Worm (Caenorhabditis elegans): Measurements from ENCODE around the gene grl-11.
A peak's percentile ranks its signal among the peaks of the same experiment; 100 is the strongest.

The grl-11 gene

DNA sequence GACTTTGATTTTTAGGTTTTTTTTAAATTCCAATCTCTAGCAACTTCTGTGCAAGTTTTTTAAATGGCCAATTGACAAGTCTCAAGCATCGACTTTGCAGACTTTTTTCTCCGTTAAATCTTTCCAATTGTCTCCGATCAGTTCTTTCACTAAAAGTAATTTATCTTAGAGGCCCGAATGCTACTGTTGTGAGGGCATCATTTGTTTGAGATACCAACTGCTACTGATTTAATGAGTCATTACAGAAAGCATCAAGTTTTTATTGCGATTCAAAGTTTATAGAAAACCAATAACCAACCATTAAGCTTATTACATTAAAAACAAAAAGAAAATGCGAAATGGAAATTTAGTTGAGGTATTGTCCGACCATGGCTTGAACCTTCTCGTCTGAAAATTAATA lies 38.0 kb downstream of the grl-11 start (continued):
- TF ChIP-seq lin-13 (GFP tag; optimal IDR thresholded peaks at IDR 0.05), result no peak
- TF ChIP-seq nhr-90 (tag; optimal IDR thresholded peaks at IDR 0.05; ENCODE audit: poor library complexity), result no peak
- no peak for TF ChIP-seq elt-2 (tag; optimal IDR thresholded peaks at IDR 0.05)
- TF ChIP-seq mdl-1 (tag; optimal IDR thresholded peaks at IDR 0.05), result no peak
- no peak for TF ChIP-seq egl-27 (tag; optimal IDR thresholded peaks at IDR 0.05)
- no peak for TF ChIP-seq egl-13 (tag; optimal IDR thresholded peaks at IDR 0.05)
- TF ChIP-seq F16B12.6 (tag; optimal IDR thresholded peaks at IDR 0.05), result no peak
- TF ChIP-seq isw-1 (GFP tag; IDR thresholded peaks at IDR 0.05), result no peak
- TF ChIP-seq aha-1 (tag; optimal IDR thresholded peaks at IDR 0.05), result no peak
- no peak for TF ChIP-seq hpl-2 (GFP tag; optimal IDR thresholded peaks at IDR 0.05)
- peak; percentile 11 for TF ChIP-seq snu-23 (GFP tag; optimal IDR thresholded peaks at IDR 0.05)
- TF ChIP-seq efl-1 (optimal IDR thresholded peaks at IDR 0.05), result no peak
- TF ChIP-seq efl-1 (GFP tag; optimal IDR thresholded peaks at IDR 0.05 in 1 of 2), result no peak
- TF ChIP-seq hlh-17 (GFP tag; optimal IDR thresholded peaks at IDR 0.05; ENCODE audit: borderline replicate concordance), result no peak
- no peak for TF ChIP-seq unc-86 (tag; optimal IDR thresholded peaks at IDR 0.05)
- TF ChIP-seq nhr-19 (GFP tag; conservative IDR thresholded peaks at IDR 0.05), result no peak; the same call in 1 of the 2 replicates
- TF ChIP-seq ztf-11 (tag; optimal IDR thresholded peaks at IDR 0.05), result no peak
- no peak for TF ChIP-seq elt-3 (tag; optimal IDR thresholded peaks at IDR 0.05)
- peak; percentile 54 for TF ChIP-seq rnt-1 (tag; optimal IDR thresholded peaks at IDR 0.05)
- TF ChIP-seq fos-1 (tag; optimal IDR thresholded peaks at IDR 0.05), result no peak
- TF ChIP-seq ets-5 (GFP tag; IDR thresholded peaks at IDR 0.05), result no peak
- no peak for TF ChIP-seq xbp-1 (tag; optimal IDR thresholded peaks at IDR 0.05)
- TF ChIP-seq swsn-7 (tag; optimal IDR thresholded peaks at IDR 0.05), result peak; percentile 1
- no peak for TF ChIP-seq mab-9 (GFP tag; IDR thresholded peaks at IDR 0.05)
- TF ChIP-seq grh-1 (GFP tag; IDR thresholded peaks at IDR 0.05), result no peak
- no peak for TF ChIP-seq ces-1 (GFP tag; optimal IDR thresholded peaks at IDR 0.05)
- no peak for TF ChIP-seq lin-15B (tag; optimal IDR thresholded peaks at IDR 0.05)
- no peak for TF ChIP-seq nhr-11 (tag; optimal IDR thresholded peaks at IDR 0.05)
- no peak for TF ChIP-seq pax-3 (tag; optimal IDR thresholded peaks at IDR 0.05)
- TF ChIP-seq nhr-77 (tag; optimal IDR thresholded peaks at IDR 0.05), result no peak
- no peak for TF ChIP-seq C34B4.2 (tag; optimal IDR thresholded peaks at IDR 0.05)
- TF ChIP-seq ceh-63 (GFP tag; optimal IDR thresholded peaks at IDR 0.05), result no peak
- TF ChIP-seq ceh-8 (GFP tag; optimal IDR thresholded peaks at IDR 0.05), result no peak
- no peak for TF ChIP-seq zag-1 (tag; optimal IDR thresholded peaks at IDR 0.05)
- no peak for TF ChIP-seq pag-3 (tag; optimal IDR thresholded peaks at IDR 0.05; ENCODE audit: borderline replicate concordance, insufficient read depth)
- no peak for TF ChIP-seq ceh-88 (GFP tag; IDR thresholded peaks at IDR 0.05)
- no peak for TF ChIP-seq ceh-82 (tag; optimal IDR thresholded peaks at IDR 0.05)
- no peak for TF ChIP-seq lin-35 (GFP tag; optimal IDR thresholded peaks at IDR 0.05)
- no peak for TF ChIP-seq dpl-1 (GFP tag; optimal IDR thresholded peaks at IDR 0.05)
- TF ChIP-seq skn-1 (tag; optimal IDR thresholded peaks at IDR 0.05), result no peak
- TF ChIP-seq ama-1 (optimal IDR thresholded peaks at IDR 0.05), result peak; percentile 46

DNA sequence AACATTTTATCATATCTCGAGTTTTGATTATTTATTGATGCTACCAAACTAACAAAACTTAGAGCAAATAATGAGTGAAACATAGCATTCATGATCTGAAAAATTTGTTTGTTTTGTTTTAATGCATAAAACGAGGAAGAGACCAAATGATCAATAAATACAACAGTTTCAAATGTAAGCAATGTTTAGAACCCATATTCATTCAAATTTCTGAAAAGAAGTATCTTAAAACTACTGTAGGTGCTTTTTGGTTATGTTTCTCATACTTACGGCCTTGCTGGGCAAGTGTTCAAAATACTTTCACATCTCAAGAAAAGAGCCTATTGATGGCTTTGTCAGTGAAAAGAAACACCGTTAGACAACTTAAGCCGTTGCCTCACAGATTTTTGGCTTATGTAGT lies 40.5 kb downstream of the grl-11 start, which contains the start of gene F02A9.1:
Gene F02A9.1, minus strand, starts transcription at position 101 of the 400 bp plus-strand sequence.
- TF ChIP-seq Y116A8C.19 (tag; optimal IDR thresholded peaks at IDR 0.05; ENCODE audit: borderline replicate concordance), result no peak
- no peak for TF ChIP-seq nhr-90 (tag; optimal IDR thresholded peaks at IDR 0.05; ENCODE audit: poor library complexity)
- TF ChIP-seq hlh-4 (tag; optimal IDR thresholded peaks at IDR 0.05), result no peak
- no peak for TF ChIP-seq nhr-76 (tag; optimal IDR thresholded peaks at IDR 0.05)
- no peak for TF ChIP-seq alr-1 (tag; optimal IDR thresholded peaks at IDR 0.05; ENCODE audit: borderline replicate concordance)
- TF ChIP-seq blmp-1 (tag; optimal IDR thresholded peaks at IDR 0.05), result no peak
- no peak for TF ChIP-seq nhr-47 (tag; optimal IDR thresholded peaks at IDR 0.05)
- TF ChIP-seq mef-2 (tag; optimal IDR thresholded peaks at IDR 0.05), result no peak
- TF ChIP-seq unc-98 (GFP tag; IDR thresholded peaks at IDR 0.05), result no peak
- TF ChIP-seq nhr-84 (tag; optimal IDR thresholded peaks at IDR 0.05), result no peak
- no peak for TF ChIP-seq jun-1 (tag; optimal IDR thresholded peaks at IDR 0.05)
- TF ChIP-seq aha-1 (tag; optimal IDR thresholded peaks at IDR 0.05), result no peak
- no peak for TF ChIP-seq pag-3 (tag; optimal IDR thresholded peaks at IDR 0.05; ENCODE audit: borderline replicate concordance, insufficient read depth)
- no peak for TF ChIP-seq C34B4.2 (tag; optimal IDR thresholded peaks at IDR 0.05)
- no peak for TF ChIP-seq ceh-90 (tag; optimal IDR thresholded peaks at IDR 0.05)
- no peak for TF ChIP-seq egl-27 (tag; optimal IDR thresholded peaks at IDR 0.05)
- no peak for TF ChIP-seq ztf-11 (tag; optimal IDR thresholded peaks at IDR 0.05)
